Fruit fly (Drosophila melanogaster): ENCODE data around the gene Hsp67Bc.

The Hsp67Bc gene

dm6 chr3L:9377198-9378035 is 5.1 kb upstream of the Hsp67Bc start, which contains the start of gene Hsp26 (continued):
- TF ChIP-seq fd102C (GFP tag; optimal IDR thresholded peaks at IDR 0.05): peak; percentile 27
- TF ChIP-seq Asciz (GFP tag; optimal IDR thresholded peaks at IDR 0.05): peak; percentile 74
- TF ChIP-seq sc (optimal IDR thresholded peaks at IDR 0.05): no peak
- peak; percentile 72 for TF ChIP-seq sc (GFP tag; optimal IDR thresholded peaks at IDR 0.05)
- TF ChIP-seq CG6175 (GFP tag; IDR thresholded peaks at IDR 0.05): no peak
- peak; percentile 63 for TF ChIP-seq Nf-YB (GFP tag; optimal IDR thresholded peaks at IDR 0.05)
- TF ChIP-seq CG8089 (GFP tag; optimal IDR thresholded peaks at IDR 0.05): peak; percentile 79
- TF ChIP-seq lov (optimal IDR thresholded peaks at IDR 0.05): no peak
- peak; percentile 62; the same call in 1 of the 3 replicates for TF ChIP-seq lov (GFP tag; IDR thresholded peaks at IDR 0.05)
- peak; percentile 83 for TF ChIP-seq pho (GFP tag; optimal IDR thresholded peaks at IDR 0.05)
- 0 out of 3 replicates have a peak, but pooled peaks have one; percentile 32 for TF ChIP-seq CG2199 (GFP tag; IDR thresholded peaks at IDR 0.05)
- no peak for TF ChIP-seq Elba2 (GFP tag; optimal IDR thresholded peaks at IDR 0.05)
- peak; percentile 86; the same call in 2 of the 4 replicates for TF ChIP-seq chinmo (GFP tag; IDR thresholded peaks at IDR 0.05; ENCODE audit: partially characterized antibody)
- TF ChIP-seq Hmr (GFP tag; optimal IDR thresholded peaks at IDR 0.05): peak; percentile 86
- peak; percentile 70 for TF ChIP-seq Bdp1 (GFP tag; optimal IDR thresholded peaks at IDR 0.05)
- peak; percentile 84 for TF ChIP-seq grau (tag; optimal IDR thresholded peaks at IDR 0.05)
- TF ChIP-seq HLH4C (GFP tag; IDR thresholded peaks at IDR 0.05; ENCODE audit: partially characterized antibody): no peak
- peak; percentile 56 for TF ChIP-seq Adf1 (GFP tag; IDR thresholded peaks at IDR 0.05)
- TF ChIP-seq Dll (GFP tag; IDR thresholded peaks at IDR 0.05; ENCODE audit: partially characterized antibody): peak; percentile 30; the same call in 2 of the 4 replicates
- peak; percentile 10 for TF ChIP-seq yki (optimal IDR thresholded peaks at IDR 0.05)
- TF ChIP-seq ap (GFP tag; IDR thresholded peaks at IDR 0.05): peak; percentile 83
- peak; percentile 88 for TF ChIP-seq CG31441 (GFP tag; IDR thresholded peaks at IDR 0.05)
- TF ChIP-seq amos (GFP tag; IDR thresholded peaks at IDR 0.05; ENCODE audit: partially characterized antibody): no peak
- TF ChIP-seq fd64A (GFP tag; optimal IDR thresholded peaks at IDR 0.05): no peak
- TF ChIP-seq CG17186 (GFP tag; optimal IDR thresholded peaks at IDR 0.05): no peak
- TF ChIP-seq CG42726 (GFP tag; IDR thresholded peaks at IDR 0.05; ENCODE audit: partially characterized antibody): no peak
- peak; percentile 65 for TF ChIP-seq tin (GFP tag; optimal IDR thresholded peaks at IDR 0.05)
- TF ChIP-seq sug (tag; optimal IDR thresholded peaks at IDR 0.05): peak; percentile 53
- 0 out of 3 replicates have a peak, but pooled peaks have one; percentile 29 for TF ChIP-seq CG11560 (tag; IDR thresholded peaks at IDR 0.05)
- peak; percentile 88 for TF ChIP-seq Mes4 (GFP tag; optimal IDR thresholded peaks at IDR 0.05)
- TF ChIP-seq CG10267 (tag; optimal IDR thresholded peaks at IDR 0.05): peak; percentile 77
- peak; percentile 59 for TF ChIP-seq sd (tag; optimal IDR thresholded peaks at IDR 0.05)
- TF ChIP-seq pfk (GFP tag; optimal IDR thresholded peaks at IDR 0.05): no peak
- peak; percentile 74 for TF ChIP-seq CG10147 (GFP tag; optimal IDR thresholded peaks at IDR 0.05)
- TF ChIP-seq CG9797 (GFP tag; optimal IDR thresholded peaks at IDR 0.05): no peak
- peak; percentile 75 for TF ChIP-seq Chrac-16 (GFP tag; optimal IDR thresholded peaks at IDR 0.05)
- peak; percentile 75 for TF ChIP-seq cwo (GFP tag; optimal IDR thresholded peaks at IDR 0.05)
- TF ChIP-seq CG7987 (GFP tag; optimal IDR thresholded peaks at IDR 0.05): peak; percentile 43
- peak; percentile 55; the same call in 2 of the 3 replicates for TF ChIP-seq croc (GFP tag; conservative IDR thresholded peaks at IDR 0.05)
- TF ChIP-seq nom (GFP tag; optimal IDR thresholded peaks at IDR 0.05): peak; percentile 79
- TF ChIP-seq eyg (GFP tag; optimal IDR thresholded peaks at IDR 0.05): peak; percentile 65
- peak; percentile 46 for TF ChIP-seq btn (GFP tag; optimal IDR thresholded peaks at IDR 0.05)
- no peak for TF ChIP-seq cad (GFP tag; optimal IDR thresholded peaks at IDR 0.05)
- peak; percentile 77 for TF ChIP-seq Aef1 (GFP tag; IDR thresholded peaks at IDR 0.05)
- peak; percentile 84 for TF ChIP-seq CG17568 (GFP tag; optimal IDR thresholded peaks at IDR 0.05)
- TF ChIP-seq usp (GFP tag; optimal IDR thresholded peaks at IDR 0.05): no peak
- TF ChIP-seq Hey (tag; optimal IDR thresholded peaks at IDR 0.05): no peak
- TF ChIP-seq Eip74EF (GFP tag; optimal IDR thresholded peaks at IDR 0.05): peak in 1 of 2 experiments; percentile 80

Measured in whole organism, embryonic.